Fruit fly (Drosophila melanogaster) whole organism, embryonic: ENCODE results near the gene vkg.

Source experiments
- Antp ChIP-seq: fragments of 200-800 bp; sonication (Bioruptor generic); optimal IDR thresholded peaks from 3 replicates; lab custom pipeline; 2016; ENCODE audit warnings: missing biosample characterization, missing genetic modification characterization
- Awh ChIP-seq: fragments of 200-800 bp; sonication (Bioruptor generic); IDR thresholded peaks from 2 replicates; pipeline ENCODE4, ENCODE4 v1.3.6; 2022; ENCODE audit warnings: missing biosample characterization, missing genetic modification characterization
- BEAF-32 ChIP-seq: fragments of 200-800 bp; sonication (Bioruptor generic); optimal IDR thresholded peaks from 3 replicates; lab custom pipeline; 2017; ENCODE audit warnings: missing biosample characterization, missing genetic modification characterization, mild to moderate bottlenecking, moderate library complexity, missing genetic modification reagents
- CG10274 ChIP-seq: fragments of 200-800 bp; sonication (Bioruptor generic); optimal IDR thresholded peaks from 3 replicates; lab custom pipeline; 2017; ENCODE audit warnings: missing biosample characterization, mild to moderate bottlenecking, missing genetic modification characterization
- CG10321 ChIP-seq: fragments of 200-800 bp; sonication (Bioruptor generic); IDR thresholded peaks from 2 replicates; pipeline ENCODE4 v1.3.6; 2022; ENCODE audit warnings: missing biosample characterization, missing genetic modification characterization
- CG10431 ChIP-seq: fragments of 200-800 bp; sonication (Bioruptor generic); optimal IDR thresholded peaks from 3 replicates; lab custom pipeline; 2018; ENCODE audit warnings: missing biosample characterization, mild to moderate bottlenecking, missing genetic modification characterization
- CG10654 ChIP-seq: fragments of 200-800 bp; sonication (Bioruptor generic); optimal IDR thresholded peaks from 2 replicates; lab custom pipeline; 2016; ENCODE audit warnings: missing biosample characterization, missing genetic modification characterization
- CG10959 ChIP-seq: fragments of 200-800 bp; sonication (Bioruptor generic); IDR thresholded peaks from 2 replicates; pipeline ENCODE4 v1.3.6; 2022; ENCODE audit warnings: missing biosample characterization, missing genetic modification characterization
- CG11695 ChIP-seq: fragments of 200-800 bp; sonication (Bioruptor generic); IDR thresholded peaks from 3 replicates; pipeline ENCODE4 v1.3.6; 2022; ENCODE audit warnings: missing biosample characterization, missing genetic modification characterization
- CG12071 ChIP-seq: fragments of 200-800 bp; sonication (Bioruptor generic); optimal IDR thresholded peaks from 3 replicates; lab custom pipeline; 2018; ENCODE audit warnings: missing biosample characterization, mild to moderate bottlenecking, missing genetic modification characterization
- CG13123 ChIP-seq: fragments of 200-800 bp; sonication (Bioruptor generic); optimal IDR thresholded peaks from 2 replicates; lab custom pipeline; 2016; ENCODE audit warnings: missing biosample characterization, missing genetic modification characterization
- CG15479 ChIP-seq: fragments of 200-800 bp; sonication (Bioruptor generic); optimal IDR thresholded peaks from 3 replicates; lab custom pipeline; 2019; ENCODE audit warnings: missing biosample characterization, mild to moderate bottlenecking, missing genetic modification characterization, moderate library complexity
- CG1602 ChIP-seq: fragments of 200-800 bp; sonication (Bioruptor generic); optimal IDR thresholded peaks from 3 replicates; lab custom pipeline; 2016; ENCODE audit warnings: missing biosample characterization, missing genetic modification characterization
- CG1647 ChIP-seq: fragments of 200-800 bp; sonication (Bioruptor generic); optimal IDR thresholded peaks from 3 replicates; lab custom pipeline; 2016; ENCODE audit warnings: missing biosample characterization, missing genetic modification characterization
- CG18476 ChIP-seq: fragments of 200-800 bp; sonication (Bioruptor generic); optimal IDR thresholded peaks from 2 replicates; lab custom pipeline; 2016; ENCODE audit warnings: missing biosample characterization, mild to moderate bottlenecking, missing genetic modification characterization
- CG33557 ChIP-seq: fragments of 200-800 bp; sonication (Bioruptor generic); optimal IDR thresholded peaks from 2 replicates; lab custom pipeline; 2019; ENCODE audit warnings: missing biosample characterization, mild to moderate bottlenecking, missing genetic modification characterization, moderate library complexity
- CG6813 ChIP-seq: fragments of 200-800 bp; sonication (Bioruptor generic); optimal IDR thresholded peaks from 2 replicates; lab custom pipeline; 2017; ENCODE audit warnings: missing biosample characterization, missing genetic modification characterization, mild to moderate bottlenecking, moderate library complexity, missing genetic modification reagents
- CG9437 ChIP-seq: fragments of 200-800 bp; sonication (Bioruptor generic); optimal IDR thresholded peaks from 2 replicates; lab custom pipeline; 2018; ENCODE audit warnings: missing biosample characterization, mild to moderate bottlenecking, missing genetic modification characterization
- CG9797 ChIP-seq: fragments of 200-800 bp; sonication (Bioruptor generic); optimal IDR thresholded peaks from 3 replicates; lab custom pipeline; 2018; ENCODE audit warnings: missing biosample characterization, mild to moderate bottlenecking, missing genetic modification characterization
- CrebB ChIP-seq: fragments of 200-800 bp; sonication (Bioruptor generic); optimal IDR thresholded peaks from 3 replicates; lab custom pipeline; 2018; ENCODE audit warnings: missing biosample characterization, mild to moderate bottlenecking, missing genetic modification characterization
- Doc2 ChIP-seq: fragments of 200-800 bp; sonication (Bioruptor generic); IDR thresholded peaks from 2 replicates; pipeline ENCODE4 v1.3.6; 2022; ENCODE audit warnings: missing biosample characterization, missing genetic modification characterization
- E2f1 ChIP-seq: fragments of 200-800 bp; sonication (Bioruptor generic); IDR thresholded peaks from 2 replicates; pipeline ENCODE4 v1.3.6; 2022; ENCODE audit warnings: missing biosample characterization, missing genetic modification characterization
- HHEX ChIP-seq: fragments of 200-800 bp; sonication (Bioruptor generic); optimal IDR thresholded peaks from 3 replicates; lab custom pipeline; 2017; ENCODE audit warnings: missing biosample characterization, mild to moderate bottlenecking, missing genetic modification characterization, missing genetic modification reagents
- HLH4C ChIP-seq: fragments of 200-800 bp; sonication (Bioruptor generic); IDR thresholded peaks from 3 replicates; pipeline ENCODE4 v1.3.6; 2022; ENCODE audit warnings: missing biosample characterization, missing genetic modification characterization; ENCODE audit not compliant: partially characterized antibody
- Hr51 ChIP-seq, 2 experiments: fragments of 200-800 bp; sonication (Bioruptor generic); optimal IDR thresholded peaks; 2 replicates in 1 of 2; 3 replicates in 1 of 2; lab custom pipeline; 2016 to 2018; ENCODE audit warnings: missing biosample characterization in 2 of 2, missing genetic modification characterization in 2 of 2, mild to moderate bottlenecking in 1 of 2, moderate library complexity in 1 of 2
- Kr ChIP-seq: fragments of 200-800 bp; sonication (Bioruptor generic); optimal IDR thresholded peaks from 2 replicates; lab custom pipeline; 2017; ENCODE audit warnings: missing biosample characterization, mild to moderate bottlenecking, missing genetic modification characterization
- NFAT ChIP-seq: fragments of 200-800 bp; sonication (Bioruptor generic); IDR thresholded peaks from 2 replicates; pipeline ENCODE4 v1.3.6; 2022; ENCODE audit warnings: missing biosample characterization, missing genetic modification characterization
- Rfx ChIP-seq: fragments of 200-800 bp; sonication (Bioruptor generic); IDR thresholded peaks from 2 replicates; pipeline ENCODE4 v1.3.6; 2022; ENCODE audit warnings: missing biosample characterization, missing genetic modification characterization
- Sry-δ ChIP-seq: fragments of 200-800 bp; sonication (Bioruptor generic); optimal IDR thresholded peaks from 2 replicates; lab custom pipeline; 2016; ENCODE audit warnings: missing biosample characterization, missing genetic modification characterization
- ab ChIP-seq: fragments of 200-800 bp; sonication (Bioruptor generic); optimal IDR thresholded peaks from 2 replicates; lab custom pipeline; 2016; ENCODE audit warnings: missing biosample characterization, missing genetic modification characterization
- ap ChIP-seq: fragments of 200-800 bp; sonication (Bioruptor generic); IDR thresholded peaks from 2 replicates; pipeline ENCODE4 v1.3.6; 2022; ENCODE audit warnings: missing biosample characterization, missing genetic modification characterization
- chn ChIP-seq: fragments of 200-800 bp; sonication (Bioruptor generic); optimal IDR thresholded peaks from 2 replicates; lab custom pipeline; 2016; ENCODE audit warnings: missing biosample characterization, missing genetic modification characterization
- crol ChIP-seq: fragments of 200-800 bp; sonication (Bioruptor generic); IDR thresholded peaks from 2 replicates; pipeline ENCODE4 v1.3.6; 2022; ENCODE audit warnings: missing biosample characterization, missing genetic modification characterization
- crp ChIP-seq, 2 experiments: fragments of 200-800 bp; sonication (Bioruptor generic); optimal IDR thresholded peaks; 2 replicates in 1 of 2; 3 replicates in 1 of 2; lab custom pipeline; 2017; ENCODE audit warnings: missing biosample characterization in 2 of 2, missing genetic modification characterization in 2 of 2, mild to moderate bottlenecking in 1 of 2, moderate library complexity in 1 of 2
- disco-r ChIP-seq: fragments of 200-800 bp; sonication (Bioruptor generic); optimal IDR thresholded peaks from 2 replicates; lab custom pipeline; 2016; ENCODE audit warnings: missing biosample characterization, missing genetic modification characterization
- emc ChIP-seq: fragments of 200-800 bp; sonication (Bioruptor generic); optimal IDR thresholded peaks from 2 replicates; lab custom pipeline; 2016; ENCODE audit warnings: missing biosample characterization, missing genetic modification characterization
- eve ChIP-seq, 2 experiments: fragments of >200 bp; optimal IDR thresholded peaks; 2 replicates each; lab custom pipeline; 2017; ENCODE audit warnings: missing biosample characterization in 2 of 2, missing genetic modification characterization in 2 of 2
- exex ChIP-seq: fragments of 200-800 bp; sonication (Bioruptor generic); optimal IDR thresholded peaks from 4 replicates; lab custom pipeline; 2018; ENCODE audit warnings: missing biosample characterization, mild to moderate bottlenecking, missing genetic modification characterization, moderate library complexity
- gfzf ChIP-seq: fragments of 200-800 bp; sonication (Bioruptor generic); optimal IDR thresholded peaks from 2 replicates; lab custom pipeline; 2016; ENCODE audit warnings: missing biosample characterization, mild to moderate bottlenecking, missing genetic modification characterization, moderate library complexity
- lbe ChIP-seq: fragments of 200-800 bp; sonication (Bioruptor generic); optimal IDR thresholded peaks from 2 replicates; lab custom pipeline; 2016; ENCODE audit warnings: missing biosample characterization, mild to moderate bottlenecking, missing genetic modification characterization
- oc ChIP-seq: fragments of 200-800 bp; sonication (Bioruptor generic); optimal IDR thresholded peaks from 2 replicates; lab custom pipeline; 2018; ENCODE audit warnings: missing biosample characterization, mild to moderate bottlenecking, missing genetic modification characterization, moderate library complexity
- org-1 ChIP-seq: fragments of 200-800 bp; sonication (Bioruptor generic); optimal IDR thresholded peaks from 2 replicates; lab custom pipeline; 2017; ENCODE audit warnings: missing biosample characterization, missing genetic modification characterization
- sd ChIP-seq: fragments of 200-800 bp; sonication (Bioruptor generic); optimal IDR thresholded peaks from 3 replicates; lab custom pipeline; 2018; ENCODE audit warnings: missing biosample characterization, mild to moderate bottlenecking, missing genetic modification characterization, moderate library complexity
- ssp ChIP-seq: fragments of 200-800 bp; sonication (Bioruptor generic); IDR thresholded peaks from 2 replicates; pipeline ENCODE4 v1.3.6; 2022; ENCODE audit warnings: missing biosample characterization, missing genetic modification characterization
- sug ChIP-seq: fragments of 200-800 bp; optimal IDR thresholded peaks from 2 replicates; lab custom pipeline; 2019; ENCODE audit warnings: missing biosample characterization, mild to moderate bottlenecking, missing genetic modification characterization, moderate library complexity
- tgo ChIP-seq: fragments of 200-800 bp; sonication (Bioruptor generic); IDR thresholded peaks from 3 replicates; pipeline ENCODE4 v1.3.6; 2022; ENCODE audit warnings: missing biosample characterization, missing genetic modification characterization
- tup ChIP-seq: fragments of 200-800 bp; sonication (Bioruptor generic); optimal IDR thresholded peaks from 2 replicates; lab custom pipeline; 2016; ENCODE audit warnings: missing biosample characterization, mild to moderate bottlenecking, missing genetic modification characterization, moderate library complexity
- wor ChIP-seq: fragments of 200-800 bp; sonication (Bioruptor generic); IDR thresholded peaks from 2 replicates; pipeline ENCODE4 v1.3.6; 2022; ENCODE audit warnings: missing biosample characterization, missing genetic modification characterization
- yki ChIP-seq: fragments of >200 bp; optimal IDR thresholded peaks from 3 replicates; lab custom pipeline; 2018
- zf30C ChIP-seq: fragments of 200-800 bp; sonication (Bioruptor generic); optimal IDR thresholded peaks from 3 replicates; lab custom pipeline; 2018; ENCODE audit warnings: missing biosample characterization, mild to moderate bottlenecking, missing genetic modification characterization

vkg gene

dm6 chr2L:4976988-4977551, 50.9 kb downstream of the vkg start, which contains the start of the genes Gmd and CG3792 (continued):
- peak; percentile 95 for TF ChIP-seq ap
- TF ChIP-seq CG6813: peak; percentile 92
- TF ChIP-seq oc (tag; lab: Kevin White, UChicago): peak; percentile 92
- peak; percentile 97 for TF ChIP-seq Rfx (GFP tag; lab: Robert Waterston, UW)
- peak; percentile 82 for TF ChIP-seq Doc2 (GFP tag; lab: Robert Waterston, UW)
- TF ChIP-seq eve (GFP tag; optimal IDR thresholded peaks at IDR 0.05; lab: Kevin White, UChicago): peak in 1 of 2 experiments; percentile 67
- peak; percentile 96 for TF ChIP-seq chn (GFP tag; lab: Kevin White, UChicago)
- peak; percentile 92 to 94 for TF ChIP-seq Hr51 (GFP tag; optimal IDR thresholded peaks at IDR 0.05; lab: Kevin White, UChicago)
- peak; percentile 92 for TF ChIP-seq CG13123
- peak; percentile 96 for TF ChIP-seq CG11695 (GFP tag; lab: Robert Waterston, UW)
- peak; percentile 2 for TF ChIP-seq zf30C
- TF ChIP-seq CG33557 (GFP tag; lab: Kevin White, UChicago): peak; percentile 82
- no peak for TF ChIP-seq CG12071 (GFP tag; lab: Kevin White, UChicago)
- no peak for TF ChIP-seq Kr (GFP tag; lab: Kevin White, UChicago)
- TF ChIP-seq E2f1 (GFP tag; lab: Robert Waterston, UW): peak; percentile 96
- peak; percentile 91 for TF ChIP-seq CG9437
- TF ChIP-seq BEAF-32 (GFP tag; lab: Kevin White, UChicago): peak; percentile 84
- TF ChIP-seq NFAT (GFP tag; lab: Robert Waterston, UW): peak; percentile 94
- peak; percentile 96 for TF ChIP-seq Awh
- TF ChIP-seq CG10431 (GFP tag; lab: Kevin White, UChicago): peak; percentile 82
- TF ChIP-seq Sry-δ (GFP tag; lab: Kevin White, UChicago): peak; percentile 77
- peak; percentile 91 for TF ChIP-seq ssp
- TF ChIP-seq CG10274 (GFP tag; lab: Kevin White, UChicago): peak; percentile 77
- TF ChIP-seq CG9797 (GFP tag; lab: Kevin White, UChicago): peak; percentile 45
- TF ChIP-seq gfzf (GFP tag; lab: Kevin White, UChicago): peak; percentile 25
- peak; percentile 95 for TF ChIP-seq wor (GFP tag; lab: Robert Waterston, UW)
- TF ChIP-seq CG1602 (GFP tag; lab: Kevin White, UChicago): peak; percentile 95
- peak; percentile 74 for TF ChIP-seq CG15479 (GFP tag; lab: Kevin White, UChicago)
- peak; percentile 72 for TF ChIP-seq exex (tag; lab: Kevin White, UChicago)
- peak; percentile 93 for TF ChIP-seq sd (tag; lab: Kevin White, UChicago)
- TF ChIP-seq crol (GFP tag; lab: Robert Waterston, UW): peak; percentile 62
- peak; percentile 77 for TF ChIP-seq CrebB (tag; lab: Kevin White, UChicago)
- peak; percentile 94 for TF ChIP-seq HHEX (GFP tag; lab: Kevin White, UChicago)
- TF ChIP-seq HLH4C (GFP tag; lab: Robert Waterston, UW): peak; percentile 84
- peak; percentile 81 for TF ChIP-seq CG10321 (GFP tag; lab: Robert Waterston, UW)
- TF ChIP-seq disco-r (GFP tag; lab: Kevin White, UChicago): peak; percentile 85
- TF ChIP-seq CG1647: peak; percentile 90
- TF ChIP-seq Antp (GFP tag; lab: Kevin White, UChicago): peak; percentile 95
- peak; percentile 91 for TF ChIP-seq lbe (GFP tag; lab: Kevin White, UChicago)
- peak; percentile 93 for TF ChIP-seq CG18476 (GFP tag; lab: Kevin White, UChicago)
- TF ChIP-seq tgo (GFP tag; lab: Robert Waterston, UW): peak; percentile 97
- peak; percentile 95 for TF ChIP-seq CG10959
- TF ChIP-seq ab: peak; percentile 84
- TF ChIP-seq yki (lab: Kevin White, UChicago): no peak
- TF ChIP-seq tup: peak; percentile 78
- TF ChIP-seq CG10654 (GFP tag; lab: Kevin White, UChicago): peak; percentile 92
- peak; percentile 81 for TF ChIP-seq emc (GFP tag; lab: Kevin White, UChicago)
- peak in 1 of 2 experiments; percentile 69 for TF ChIP-seq crp (GFP tag; optimal IDR thresholded peaks at IDR 0.05; lab: Kevin White, UChicago)
- TF ChIP-seq org-1 (GFP tag; lab: Kevin White, UChicago): peak; percentile 91
- TF ChIP-seq sug (tag; lab: Kevin White, UChicago): peak; percentile 93
